Worm (Caenorhabditis elegans): ENCODE data around the gene srw-42.

The srw-42 gene

ce11 chrV:16693732-16694131, at the start of gene srw-42:
TSS of gene srw-42 (minus strand) at chrV:16693832.
- no peak for TF ChIP-seq ceh-82 (tag; optimal IDR thresholded peaks at IDR 0.05)
- TF ChIP-seq fkh-8 (tag; optimal IDR thresholded peaks at IDR 0.05): no peak
- no peak for TF ChIP-seq dpl-1 (GFP tag; optimal IDR thresholded peaks at IDR 0.05)
- no peak for TF ChIP-seq ceh-63 (GFP tag; optimal IDR thresholded peaks at IDR 0.05)
- no peak for TF ChIP-seq nhr-85 (tag)
- no peak for TF ChIP-seq blmp-1 (tag; optimal IDR thresholded peaks at IDR 0.05)

- no peak for TF ChIP-seq hlh-17 (GFP tag; optimal IDR thresholded peaks at IDR 0.05; ENCODE audit: borderline replicate concordance)
- TF ChIP-seq aly-2 (tag; optimal IDR thresholded peaks at IDR 0.05): no peak
- no peak for TF ChIP-seq swsn-7 (tag; optimal IDR thresholded peaks at IDR 0.05)
- no peak for TF ChIP-seq sox-4 (tag; optimal IDR thresholded peaks at IDR 0.05)
- TF ChIP-seq vab-15 (tag; optimal IDR thresholded peaks at IDR 0.05): no peak
- TF ChIP-seq nhr-237 (tag; optimal IDR thresholded peaks at IDR 0.05): no peak
- no peak for TF ChIP-seq nhr-19 (GFP tag; conservative IDR thresholded peaks at IDR 0.05)
- TF ChIP-seq fos-1 (tag; optimal IDR thresholded peaks at IDR 0.05): no peak
- no peak for TF ChIP-seq lin-39 (tag; optimal IDR thresholded peaks at IDR 0.05)
- no peak for TF ChIP-seq nhr-76 (tag; optimal IDR thresholded peaks at IDR 0.05)
These were observed 48.5 kb upstream of the srw-42 start, which contains the start of gene T25E12.6 for ce11 chrV:16742123-16742522. TSS of gene T25E12.6 (plus strand) at chrV:16742423.

- TF ChIP-seq nhr-19 (GFP tag; conservative IDR thresholded peaks at IDR 0.05) (no peak), xbp-1 (tag; optimal IDR thresholded peaks at IDR 0.05) (no peak), nhr-237 (tag; optimal IDR thresholded peaks at IDR 0.05) (no peak), F16B12.6 (tag; optimal IDR thresholded peaks at IDR 0.05) (no peak), lin-35 (GFP tag; optimal IDR thresholded peaks at IDR 0.05) (no peak), ceh-90 (tag; optimal IDR thresholded peaks at IDR 0.05) (no peak), nhr-90 (tag; optimal IDR thresholded peaks at IDR 0.05; ENCODE audit: poor library complexity) (no peak), lin-14 (GFP tag; optimal IDR thresholded peaks at IDR 0.05) (no peak), C04F5.9 (tag; optimal IDR thresholded peaks at IDR 0.05) (no peak), egl-27 (tag; optimal IDR thresholded peaks at IDR 0.05) (no peak), ztf-11 (tag; optimal IDR thresholded peaks at IDR 0.05) (no peak), C34B4.2 (tag; optimal IDR thresholded peaks at IDR 0.05) (no peak), ceh-88 (GFP tag; IDR thresholded peaks at IDR 0.05) (no peak), unc-86 (tag; optimal IDR thresholded peaks at IDR 0.05) (no peak), ztf-4 (tag; optimal IDR thresholded peaks at IDR 0.05) (no peak), fkh-8 (tag; optimal IDR thresholded peaks at IDR 0.05) (no peak), nhr-85 (tag) (no peak), pqm-1 (tag; optimal IDR thresholded peaks at IDR 0.05) (no peak), nhr-12 (tag; optimal IDR thresholded peaks at IDR 0.05) (no peak)
These were observed 45.5 kb upstream of the srw-42 start, which contains the start of the genes clec-29 and clec-39 for ce11 chrV:16739100-16739499. TSS of gene clec-29 (minus strand) at chrV:16739200. TSS of gene clec-39 (plus strand) at chrV:16739268.

ce11 chrV:16735518-16735917, 41.9 kb upstream of the srw-42 start, which contains the start of the genes clec-38 and clec-34:
TSS of gene clec-38 (minus strand) at chrV:16735618.
TSS of gene clec-34 (plus strand) at chrV:16735765.
- no peak for TF ChIP-seq zip-4 (GFP tag; optimal IDR thresholded peaks at IDR 0.05)
- TF ChIP-seq aha-1 (tag; optimal IDR thresholded peaks at IDR 0.05): no peak
- TF ChIP-seq nhr-71 (tag; optimal IDR thresholded peaks at IDR 0.05): no peak
- no peak for TF ChIP-seq tbx-2 (tag; optimal IDR thresholded peaks at IDR 0.05)
- TF ChIP-seq snu-23 (GFP tag; optimal IDR thresholded peaks at IDR 0.05): no peak
- no peak for TF ChIP-seq sup-37 (GFP tag; optimal IDR thresholded peaks at IDR 0.05)
- no peak for TF ChIP-seq Y116A8C.19 (tag; optimal IDR thresholded peaks at IDR 0.05; ENCODE audit: borderline replicate concordance)
- no peak for TF ChIP-seq elt-2 (tag; optimal IDR thresholded peaks at IDR 0.05)
- no peak for TF ChIP-seq mef-2 (tag; optimal IDR thresholded peaks at IDR 0.05)
- no peak for TF ChIP-seq pqm-1 (tag; optimal IDR thresholded peaks at IDR 0.05)
- TF ChIP-seq nhr-237 (tag; optimal IDR thresholded peaks at IDR 0.05): no peak
- TF ChIP-seq lsy-2 (tag; optimal IDR thresholded peaks at IDR 0.05): no peak
- TF ChIP-seq skn-1 (tag; optimal IDR thresholded peaks at IDR 0.05): no peak
- TF ChIP-seq swsn-7 (tag; optimal IDR thresholded peaks at IDR 0.05): no peak
- TF ChIP-seq irx-1 (tag; optimal IDR thresholded peaks at IDR 0.05): no peak
- TF ChIP-seq fos-1 (tag; optimal IDR thresholded peaks at IDR 0.05): no peak
- TF ChIP-seq nhr-76 (tag; optimal IDR thresholded peaks at IDR 0.05): no peak

Measured in whole organism, L1 larva.